Worm (Caenorhabditis elegans): Measurements from ENCODE around the gene F44E2.4.

The F44E2.4 gene

ce11 chrIII:8795595-8796141 lies 42.6 kb downstream of the F44E2.4 start (continued):
- peak in 1 of 2 experiments; percentile 5 for TF ChIP-seq rec-8 (tag; optimal IDR thresholded peaks at IDR 0.05)
- no peak for TF ChIP-seq tbx-9 (tag; optimal IDR thresholded peaks at IDR 0.05; ENCODE audit: borderline replicate concordance)
- no peak for TF ChIP-seq nfya-2 (GFP tag; IDR thresholded peaks at IDR 0.05)
- peak; percentile 96 for TF ChIP-seq lin-40 (tag; optimal IDR thresholded peaks at IDR 0.05)
- no peak for TF ChIP-seq nhr-120 (GFP tag; IDR thresholded peaks at IDR 0.05)
- TF ChIP-seq cebp-2 (GFP tag; IDR thresholded peaks at IDR 0.05) = no peak
- peak; percentile 96 for TF ChIP-seq chd-7 (tag; optimal IDR thresholded peaks at IDR 0.05)
- TF ChIP-seq ztf-3 (GFP tag; optimal IDR thresholded peaks at IDR 0.05) = peak; percentile 52
- no peak for TF ChIP-seq rpc-1 (optimal IDR thresholded peaks at IDR 0.05)
- no peak for TF ChIP-seq rpc-1 (tag; optimal IDR thresholded peaks at IDR 0.05)
- TF ChIP-seq madf-6 (GFP tag; IDR thresholded peaks at IDR 0.05) = peak; percentile 34; the same call in 1 of the 2 replicates
- TF ChIP-seq madf-10 (tag; optimal IDR thresholded peaks at IDR 0.05) = peak; percentile 67
- peak; percentile 99 for TF ChIP-seq zfh-2 (GFP tag; conservative IDR thresholded peaks at IDR 0.05)
- no peak for TF ChIP-seq F55B11.4 (tag; optimal IDR thresholded peaks at IDR 0.05; ENCODE audit: borderline replicate concordance, insufficient read depth)
- peak; percentile 91 for TF ChIP-seq ZK185.1 (tag; optimal IDR thresholded peaks at IDR 0.05; ENCODE audit: poor library complexity, severe bottlenecking)
- TF ChIP-seq madf-8 (GFP tag; conservative IDR thresholded peaks at IDR 0.05) = no peak
- TF ChIP-seq F33H1.4 (GFP tag; IDR thresholded peaks at IDR 0.05) = no peak
- no peak for TF ChIP-seq Y56A3A.18 (GFP tag; IDR thresholded peaks at IDR 0.05)
- TF ChIP-seq nhr-27 (tag; optimal IDR thresholded peaks at IDR 0.05) = no peak
- no peak for TF ChIP-seq Y79H2A.3 (GFP tag; conservative IDR thresholded peaks at IDR 0.05)
- peak; percentile 60 for TF ChIP-seq ztf-18 (tag; optimal IDR thresholded peaks at IDR 0.05)
- TF ChIP-seq attf-5 (GFP tag; optimal IDR thresholded peaks at IDR 0.05) = peak; percentile 95
- TF ChIP-seq egl-18 (GFP tag; IDR thresholded peaks at IDR 0.05) = peak; percentile 82
- TF ChIP-seq efl-1 (GFP tag; optimal IDR thresholded peaks at IDR 0.05) = no peak
- TF ChIP-seq atf-7 (tag; optimal IDR thresholded peaks at IDR 0.05) = peak; percentile 86
- no peak for TF ChIP-seq F57C9.4 (tag; optimal IDR thresholded peaks at IDR 0.05)
- TF ChIP-seq nhr-90 (tag; optimal IDR thresholded peaks at IDR 0.05) = peak; percentile 60
- TF ChIP-seq ceh-91 (GFP tag; IDR thresholded peaks at IDR 0.05) = no peak
- no peak for TF ChIP-seq aptf-3 (GFP tag; IDR thresholded peaks at IDR 0.05)
- peak; percentile 93 for TF ChIP-seq ceh-27 (GFP tag; optimal IDR thresholded peaks at IDR 0.05)
- peak; percentile 52; the same call in 1 of the 2 replicates for TF ChIP-seq hsf-1 (GFP tag; IDR thresholded peaks at IDR 0.05)
- TF ChIP-seq mes-4 (tag; optimal IDR thresholded peaks at IDR 0.05) = no peak
- TF ChIP-seq ztf-26 (tag; optimal IDR thresholded peaks at IDR 0.05) = peak; percentile 83
- peak; percentile 81 for TF ChIP-seq mcd-1 (GFP tag; IDR thresholded peaks at IDR 0.05)
- TF ChIP-seq repo-1 (tag; optimal IDR thresholded peaks at IDR 0.05) = peak; percentile 74
- TF ChIP-seq B0261.1 (tag; optimal IDR thresholded peaks at IDR 0.05) = no peak
- TF ChIP-seq athp-1 (tag; optimal IDR thresholded peaks at IDR 0.05) = peak; percentile 79
- TF ChIP-seq K11D2.4 (GFP tag; IDR thresholded peaks at IDR 0.05) = peak; percentile 91
- no peak for TF ChIP-seq ceh-40 (GFP tag; IDR thresholded peaks at IDR 0.05)
- TF ChIP-seq lin-54 (GFP tag; optimal IDR thresholded peaks at IDR 0.05) = peak; percentile 44
- TF ChIP-seq hmg-1.2 (GFP tag; IDR thresholded peaks at IDR 0.05) = peak; percentile 97
- no peak for TF ChIP-seq F49E8.2 (tag; optimal IDR thresholded peaks at IDR 0.05; ENCODE audit: insufficient read depth)
- TF ChIP-seq madf-3 (GFP tag; IDR thresholded peaks at IDR 0.05) = no peak
- no peak for TF ChIP-seq hlh-12 (tag; optimal IDR thresholded peaks at IDR 0.05)
- peak; percentile 87 for TF ChIP-seq snpc-4 (GFP tag; optimal IDR thresholded peaks at IDR 0.05)
- peak; percentile 89 to 91 (median 90) for TF ChIP-seq snpc-4 (tag; optimal IDR thresholded peaks at IDR 0.05)
- peak; percentile 38 for TF ChIP-seq D2030.7 (GFP tag; IDR thresholded peaks at IDR 0.05)
- TF ChIP-seq rcor-1 (GFP tag; IDR thresholded peaks at IDR 0.05) = peak; percentile 66
- TF ChIP-seq attf-3 (GFP tag; conservative IDR thresholded peaks at IDR 0.05) = no peak
